Fruit fly (Drosophila melanogaster) whole organism, adult: ENCODE measurements around the gene CG31036.

Experiments used
- CG11617 ChIP-seq: fragments of 200-800 bp; sonication (Bioruptor generic); optimal IDR thresholded peaks from 2 replicates; lab custom pipeline; 2017; ENCODE audit warnings: mild to moderate bottlenecking, missing biosample characterization, missing genetic modification reagents, missing genetic modification characterization
- CG12768 ChIP-seq: fragments of 200-800 bp; sonication (Bioruptor generic); optimal IDR thresholded peaks from 2 replicates; lab custom pipeline; 2017; ENCODE audit warnings: missing biosample characterization, missing genetic modification characterization, mild to moderate bottlenecking, moderate library complexity, missing genetic modification reagents
- CG14711 ChIP-seq: fragments of 200-800 bp; sonication (Bioruptor generic); optimal IDR thresholded peaks from 2 replicates; lab custom pipeline; 2018; ENCODE audit warnings: missing biosample characterization, mild to moderate bottlenecking, missing genetic modification characterization, moderate library complexity
- CG1620 ChIP-seq: fragments of 200-800 bp; sonication (Bioruptor generic); optimal IDR thresholded peaks from 2 replicates; lab custom pipeline; 2016; ENCODE audit warnings: missing biosample characterization, missing genetic modification characterization
- CG33017 ChIP-seq: fragments of 200-800 bp; sonication (Bioruptor generic); optimal IDR thresholded peaks from 2 replicates; lab custom pipeline; 2018; ENCODE audit warnings: missing biosample characterization, mild to moderate bottlenecking, missing genetic modification characterization, moderate library complexity
- CG5204 ChIP-seq: fragments of 200-800 bp; sonication (Bioruptor generic); optimal IDR thresholded peaks from 2 replicates; lab custom pipeline; 2016; ENCODE audit warnings: missing biosample characterization, missing genetic modification characterization
- CG7045 ChIP-seq: fragments of 200-800 bp; sonication (Bioruptor generic); optimal IDR thresholded peaks from 2 replicates; lab custom pipeline; 2017; ENCODE audit warnings: missing biosample characterization, mild to moderate bottlenecking, missing genetic modification characterization
- CG7101 ChIP-seq: fragments of 200-800 bp; sonication (Bioruptor generic); optimal IDR thresholded peaks from 2 replicates; lab custom pipeline; 2018; ENCODE audit warnings: missing biosample characterization, mild to moderate bottlenecking, missing genetic modification characterization, moderate library complexity
- Clk ChIP-seq: fragments of 200-800 bp; sonication (Bioruptor generic); optimal IDR thresholded peaks from 2 replicates; lab custom pipeline; 2017; ENCODE audit warnings: missing biosample characterization, missing genetic modification characterization
- Crg-1 ChIP-seq: fragments of 200-800 bp; sonication (Bioruptor generic); optimal IDR thresholded peaks from 2 replicates; lab custom pipeline; 2016; ENCODE audit warnings: missing biosample characterization, missing genetic modification characterization
- Hr96 ChIP-seq: fragments of 200-800 bp; sonication (Bioruptor generic); optimal IDR thresholded peaks from 2 replicates; lab custom pipeline; 2016; ENCODE audit warnings: missing biosample characterization, missing genetic modification characterization
- Mnt ChIP-seq: fragments of 200-800 bp; sonication (Bioruptor generic); optimal IDR thresholded peaks from 2 replicates; lab custom pipeline; 2016; ENCODE audit warnings: missing biosample characterization, mild to moderate bottlenecking, missing genetic modification characterization
- bab1 ChIP-seq: fragments of 200-800 bp; sonication (Bioruptor generic); optimal IDR thresholded peaks from 3 replicates; lab custom pipeline; 2019; ENCODE audit warnings: missing biosample characterization, mild to moderate bottlenecking, missing genetic modification characterization, moderate library complexity
- cic ChIP-seq: fragments of 200-800 bp; sonication (Bioruptor generic); optimal IDR thresholded peaks from 2 replicates; lab custom pipeline; 2017; ENCODE audit warnings: missing biosample characterization, mild to moderate bottlenecking, missing genetic modification characterization, moderate library complexity
- cnc ChIP-seq, 2 experiments: fragments of >200 bp; optimal IDR thresholded peaks; 2 replicates each; lab custom pipeline; 2017
- kay ChIP-seq: fragments of 200-800 bp; sonication (Bioruptor generic); peaks from one replicate; lab custom pipeline; 2016; ENCODE audit warnings: missing biosample characterization, missing genetic modification characterization, borderline replicate concordance
- ovo ChIP-seq: fragments of 200-800 bp; sonication (Bioruptor generic); optimal IDR thresholded peaks from 2 replicates; lab custom pipeline; 2016; ENCODE audit warnings: missing biosample characterization, missing genetic modification characterization
- pad ChIP-seq: fragments of 200-800 bp; sonication (Bioruptor generic); optimal IDR thresholded peaks from 3 replicates; lab custom pipeline; 2017; ENCODE audit warnings: missing biosample characterization, missing genetic modification characterization, mild to moderate bottlenecking, moderate library complexity, missing genetic modification reagents
- tj ChIP-seq: fragments of 200-800 bp; sonication (Bioruptor generic); optimal IDR thresholded peaks from 3 replicates; lab custom pipeline; 2017; ENCODE audit warnings: missing biosample characterization, mild to moderate bottlenecking, missing genetic modification characterization, moderate library complexity
- toe ChIP-seq: fragments of 200-800 bp; sonication (Bioruptor generic); optimal IDR thresholded peaks from 2 replicates; lab custom pipeline; 2016; ENCODE audit warnings: missing biosample characterization, missing genetic modification characterization

Gene CG31036

DNA sequence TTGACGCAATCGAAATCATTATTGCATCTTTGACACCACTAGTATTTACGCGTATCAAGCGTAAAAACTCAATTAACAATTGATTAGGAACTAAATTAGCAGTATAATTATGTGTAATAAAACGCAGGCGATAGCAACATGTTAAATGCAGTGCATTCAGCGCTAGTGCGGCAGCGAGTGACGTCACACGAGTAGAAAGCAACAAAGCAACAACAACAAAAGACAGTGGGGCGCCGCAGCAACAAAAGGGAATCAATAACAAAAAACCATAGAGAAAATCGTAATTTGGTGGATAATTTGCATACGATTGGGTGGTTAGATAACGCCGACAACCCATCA is 38.6 kb upstream of the CG31036 start, which contains the start of gene CG34133:
Gene CG34133, plus strand, starts transcription at position 16 of the 339 bp plus-strand sequence.
- TF ChIP-seq CG1620 (GFP tag; lab: Kevin White, UChicago) = no peak
- no peak for TF ChIP-seq Hr96 (GFP tag; lab: Kevin White, UChicago)
- TF ChIP-seq tj (GFP tag; lab: Kevin White, UChicago) = no peak
- no peak for TF ChIP-seq cnc (optimal IDR thresholded peaks at IDR 0.05; lab: Kevin White, UChicago)
- TF ChIP-seq CG33017 (tag; lab: Kevin White, UChicago) = no peak
- TF ChIP-seq Crg-1 = no peak
- no peak for TF ChIP-seq ovo (GFP tag; lab: Kevin White, UChicago)
- no peak for TF ChIP-seq CG11617 (GFP tag; lab: Kevin White, UChicago)
- TF ChIP-seq kay (GFP tag; lab: Kevin White, UChicago) = no peak
- TF ChIP-seq bab1 (GFP tag; lab: Kevin White, UChicago) = no peak
- no peak for TF ChIP-seq CG14711
- no peak for TF ChIP-seq CG5204 (GFP tag; lab: Kevin White, UChicago)
- TF ChIP-seq CG12768 = no peak
- TF ChIP-seq pad (GFP tag; lab: Kevin White, UChicago) = no peak
- TF ChIP-seq toe = no peak

DNA sequence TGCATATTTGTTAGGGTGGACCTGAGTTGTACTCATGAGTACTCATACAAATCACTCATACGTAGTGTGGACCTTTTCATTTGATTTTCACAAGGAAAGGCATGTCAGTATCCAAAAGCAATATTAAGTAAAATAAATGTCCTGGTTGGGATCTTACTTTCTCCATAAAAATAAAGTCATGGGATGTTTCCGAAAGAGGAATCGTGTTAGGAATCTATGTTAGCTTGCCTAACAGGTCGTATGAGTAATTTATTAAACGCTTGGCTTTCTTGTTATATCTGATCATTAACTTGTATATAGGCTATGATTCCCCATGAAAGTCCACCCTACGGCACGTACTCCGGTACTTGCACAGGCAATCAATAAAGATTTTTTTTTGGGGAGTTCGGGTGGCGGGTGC is 32.1 kb upstream of the CG31036 start:
- TF ChIP-seq CG7101 (tag; lab: Kevin White, UChicago) = peak; percentile 18
- no peak for TF ChIP-seq cic
- no peak for TF ChIP-seq CG12768
- no peak for TF ChIP-seq Crg-1
- no peak for TF ChIP-seq CG5204 (GFP tag; lab: Kevin White, UChicago)
- TF ChIP-seq Mnt = no peak
- TF ChIP-seq bab1 (GFP tag; lab: Kevin White, UChicago) = peak; percentile 16
- no peak for TF ChIP-seq CG33017 (tag; lab: Kevin White, UChicago)
- peak; percentile 57 for TF ChIP-seq kay (GFP tag; lab: Kevin White, UChicago)
- TF ChIP-seq CG14711 = peak; percentile 6
- TF ChIP-seq CG11617 (GFP tag; lab: Kevin White, UChicago) = peak; percentile 16

DNA sequence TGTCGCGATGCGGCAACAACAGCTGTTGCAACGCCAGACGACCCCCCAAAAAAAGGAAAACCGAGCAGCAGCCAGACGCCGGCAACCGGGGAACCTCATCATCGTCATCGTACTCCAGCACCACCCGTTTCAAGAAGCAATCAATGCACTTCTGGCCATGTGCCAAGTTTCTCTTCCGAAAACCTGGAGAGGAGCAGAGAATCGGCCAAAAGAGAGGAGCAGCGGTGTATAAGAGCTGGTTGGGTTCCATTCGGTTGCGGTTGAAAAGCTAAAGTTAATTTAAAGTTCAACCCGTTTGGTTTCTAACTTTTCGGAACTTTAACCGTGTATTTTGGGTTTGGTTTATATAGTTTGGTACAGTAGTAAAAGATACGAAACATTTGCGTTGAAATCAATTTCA is 31.7 kb upstream of the CG31036 start:
- TF ChIP-seq CG7101 (tag; lab: Kevin White, UChicago) (no peak), CG12768 (no peak), ovo (GFP tag; lab: Kevin White, UChicago) (no peak), tj (GFP tag; lab: Kevin White, UChicago) (no peak), Clk (GFP tag; lab: Kevin White, UChicago) (no peak), CG11617 (GFP tag; lab: Kevin White, UChicago) (no peak), pad (GFP tag; lab: Kevin White, UChicago) (no peak), CG1620 (GFP tag; lab: Kevin White, UChicago) (no peak), CG7045 (GFP tag; lab: Kevin White, UChicago) (no peak), CG33017 (tag; lab: Kevin White, UChicago) (no peak), CG14711 (no peak), CG5204 (GFP tag; lab: Kevin White, UChicago) (no peak), toe (no peak), Mnt (no peak), Hr96 (GFP tag; lab: Kevin White, UChicago) (no peak)

DNA sequence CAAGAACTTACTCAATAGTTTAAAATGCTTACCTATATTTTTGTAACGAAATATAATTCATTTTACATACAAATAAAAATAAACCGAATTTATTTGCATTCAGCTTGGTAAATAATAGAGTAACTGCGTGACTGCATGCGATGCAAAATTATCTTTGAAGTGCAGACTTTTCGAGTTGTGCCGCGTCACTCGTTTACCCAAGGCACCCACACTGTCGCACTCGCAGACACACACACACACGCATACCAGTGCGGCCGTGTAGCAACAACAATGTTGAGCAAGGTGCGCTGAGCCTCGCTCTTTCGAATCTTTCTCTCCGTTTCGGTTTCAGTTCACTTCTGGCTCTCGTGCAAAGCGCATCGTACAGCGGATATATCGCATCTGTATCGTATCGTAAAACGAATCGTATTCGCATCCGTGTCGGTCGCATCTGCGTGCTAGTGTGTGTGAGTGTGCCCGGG is 31.1 kb upstream of the CG31036 start, which contains the start of gene CG31038:
Gene CG31038, plus strand, starts transcription at position 327 of the 461 bp plus-strand sequence.
- TF ChIP-seq Hr96 (GFP tag; lab: Kevin White, UChicago) = no peak
- peak; percentile 29 for TF ChIP-seq CG14711
- TF ChIP-seq CG7101 (tag; lab: Kevin White, UChicago) = peak; percentile 43
- no peak for TF ChIP-seq CG33017 (tag; lab: Kevin White, UChicago)
- no peak for TF ChIP-seq CG1620 (GFP tag; lab: Kevin White, UChicago)
- peak; percentile 70 for TF ChIP-seq Mnt
- TF ChIP-seq CG11617 (GFP tag; lab: Kevin White, UChicago) = peak; percentile 31
- TF ChIP-seq CG12768 = peak; percentile 69
- TF ChIP-seq kay (GFP tag; lab: Kevin White, UChicago) = peak; percentile 78
- peak; percentile 54 for TF ChIP-seq bab1 (GFP tag; lab: Kevin White, UChicago)
- peak; percentile 14 for TF ChIP-seq Crg-1
- no peak for TF ChIP-seq CG5204 (GFP tag; lab: Kevin White, UChicago)
- TF ChIP-seq pad (GFP tag; lab: Kevin White, UChicago) = no peak
- TF ChIP-seq ovo (GFP tag; lab: Kevin White, UChicago) = no peak
- TF ChIP-seq toe = no peak
- TF ChIP-seq tj (GFP tag; lab: Kevin White, UChicago) = peak; percentile 96
- no peak for TF ChIP-seq Clk (GFP tag; lab: Kevin White, UChicago)
- TF ChIP-seq cnc (optimal IDR thresholded peaks at IDR 0.05; lab: Kevin White, UChicago) = peak; percentile 61 to 74
- TF ChIP-seq CG7045 (GFP tag; lab: Kevin White, UChicago) = peak; percentile 15
- peak; percentile 80 for TF ChIP-seq cic

DNA sequence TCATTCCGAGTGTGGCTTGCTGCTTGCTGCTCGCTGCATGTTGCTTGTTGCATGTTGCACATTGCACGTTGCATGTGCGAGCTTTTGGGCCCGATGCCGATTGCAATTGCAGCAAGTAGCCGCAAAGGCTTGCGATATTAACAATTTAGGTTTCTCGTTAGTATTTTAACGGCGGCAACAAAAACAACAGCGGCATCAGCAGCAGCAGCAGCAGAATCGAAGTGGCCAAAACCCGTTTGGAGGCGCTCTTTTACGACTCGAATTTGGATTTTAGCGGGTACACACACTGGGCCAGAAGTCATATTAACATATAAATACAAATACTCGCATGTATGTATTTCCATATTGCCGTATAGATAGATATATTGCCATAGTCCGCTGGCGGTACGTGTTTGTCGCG is 27.6 kb upstream of the CG31036 start:
- TF ChIP-seq Clk (GFP tag; lab: Kevin White, UChicago) (no peak), Crg-1 (no peak), CG33017 (tag; lab: Kevin White, UChicago) (no peak), CG7045 (GFP tag; lab: Kevin White, UChicago) (no peak), pad (GFP tag; lab: Kevin White, UChicago) (no peak), Mnt (no peak), ovo (GFP tag; lab: Kevin White, UChicago) (no peak), toe (no peak), Hr96 (GFP tag; lab: Kevin White, UChicago) (no peak), bab1 (GFP tag; lab: Kevin White, UChicago) (no peak), cic (no peak)

DNA sequence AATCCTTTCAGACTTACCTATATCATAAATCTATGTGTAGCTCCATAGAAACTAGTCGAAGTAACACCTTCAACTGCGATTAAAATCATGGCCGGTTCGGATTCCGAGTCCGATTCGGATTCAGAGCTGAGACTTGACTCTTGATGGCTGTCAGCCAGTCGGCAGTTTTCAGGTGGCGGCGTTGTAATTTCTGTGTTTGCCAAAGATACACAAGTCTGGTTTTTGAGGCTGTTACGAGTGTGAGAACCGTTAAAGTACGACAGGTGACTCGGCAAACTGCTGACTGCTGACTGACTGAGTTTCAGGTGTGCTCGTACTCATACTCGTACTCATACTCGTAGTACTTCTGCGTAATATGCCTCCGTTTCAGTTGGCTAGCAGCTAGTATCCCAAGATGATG is 16.7 kb upstream of the CG31036 start:
- TF ChIP-seq CG12768 = no peak
- TF ChIP-seq tj (GFP tag; lab: Kevin White, UChicago) = peak; percentile 32
- no peak for TF ChIP-seq kay (GFP tag; lab: Kevin White, UChicago)
- TF ChIP-seq Crg-1 = no peak
